Worm (Caenorhabditis elegans) whole organism, L4 larva: ENCODE results near the gene ndub-11.

Experiments used
- F44E2.7 ChIP-seq: fragments of 200-800 bp; sonication (Bioruptor generic); IDR thresholded peaks from 2 replicates; pipeline ENCODE4 v2.1.2; 2022; ENCODE audit warnings: missing genetic modification characterization, missing compliant biosample characterization
- R02D3.7 ChIP-seq: fragments of 150-350 bp; sonication (generic microtip); optimal IDR thresholded peaks from 3 replicates; lab custom pipeline; 2014; ENCODE audit warnings: missing biosample characterization, missing genetic modification characterization
- Y48G9A.11 ChIP-seq: fragments of 200-800 bp; sonication (Bioruptor generic); IDR thresholded peaks from 2 replicates; pipeline ENCODE4 v1.3.6; 2022; ENCODE audit warnings: missing genetic modification reagents, missing genetic modification characterization, missing compliant biosample characterization
- Y5F2A.4 ChIP-seq: fragments of 200-800 bp; sonication (Bioruptor generic); optimal IDR thresholded peaks from 2 replicates; lab custom pipeline; 2018; ENCODE audit warnings: mild to moderate bottlenecking, missing genetic modification characterization, missing compliant biosample characterization
- Y75B8A.6 ChIP-seq: fragments of 200-800 bp; sonication (Bioruptor generic); IDR thresholded peaks from 2 replicates; pipeline ENCODE4 v1.3.6; 2022; ENCODE audit warnings: missing genetic modification reagents, missing genetic modification characterization, missing compliant biosample characterization
- ZK337.2 ChIP-seq: fragments of 200-800 bp; sonication (Bioruptor generic); IDR thresholded peaks from 2 replicates; pipeline ENCODE4 v1.3.6; 2022; ENCODE audit warnings: missing genetic modification reagents, missing genetic modification characterization, missing compliant biosample characterization
- ama-1 ChIP-seq: fragments of 150-350 bp; optimal IDR thresholded peaks from 2 replicates; lab custom pipeline; 2014; ENCODE audit warnings: inconsistent platforms, mixed read lengths
- arid-1 ChIP-seq: fragments of 200-800 bp; sonication (Bioruptor generic); conservative IDR thresholded peaks from 2 replicates; pipeline ENCODE4 v1.3.6; 2022; ENCODE audit warnings: missing genetic modification reagents, missing genetic modification characterization, missing compliant biosample characterization
- ceh-20 ChIP-seq: fragments of 200-800 bp; sonication (Bioruptor generic); IDR thresholded peaks from 2 replicates; pipeline ENCODE4 v1.3.6; 2022; ENCODE audit warnings: missing genetic modification reagents, missing genetic modification characterization, missing compliant biosample characterization
- ceh-44 ChIP-seq: fragments of 200-800 bp; sonication (Bioruptor generic); IDR thresholded peaks from 2 replicates; pipeline ENCODE4 v1.3.6; 2022; ENCODE audit warnings: missing genetic modification reagents, missing genetic modification characterization, missing compliant biosample characterization
- cey-2 ChIP-seq: sonication (generic microtip); optimal IDR thresholded peaks from 3 replicates; lab custom pipeline; 2017; ENCODE audit warnings: missing genetic modification characterization, mild to moderate bottlenecking, missing compliant biosample characterization, antibody characterized with exemption, borderline replicate concordance; ENCODE audit not compliant: insufficient read depth
- ctbp-1 ChIP-seq: fragments of 200-800 bp; sonication (Bioruptor generic); IDR thresholded peaks from 2 replicates; pipeline ENCODE4 v1.3.6; 2022; ENCODE audit warnings: missing genetic modification reagents, missing genetic modification characterization, missing compliant biosample characterization
- daf-8 ChIP-seq: fragments of 200-800 bp; sonication (Bioruptor generic); IDR thresholded peaks from 2 replicates; pipeline ENCODE4 v1.3.6; 2022; ENCODE audit warnings: missing genetic modification characterization, missing compliant biosample characterization
- dmd-8 ChIP-seq: fragments of 200-800 bp; sonication (Bioruptor generic); IDR thresholded peaks from 2 replicates; pipeline ENCODE4 v1.3.6; 2022; ENCODE audit warnings: missing genetic modification characterization, missing compliant biosample characterization
- dmd-9 ChIP-seq: fragments of 200-800 bp; sonication (Bioruptor generic); IDR thresholded peaks from 2 replicates; pipeline ENCODE4 v1.3.6; 2022; ENCODE audit warnings: missing genetic modification reagents, missing genetic modification characterization, missing compliant biosample characterization
- egl-27 ChIP-seq: sonication (generic microtip); optimal IDR thresholded peaks from 3 replicates; lab custom pipeline; 2017; ENCODE audit warnings: missing biosample characterization, missing genetic modification reagents, missing genetic modification characterization
- gei-8 ChIP-seq: fragments of 200-800 bp; sonication (Bioruptor generic); optimal IDR thresholded peaks from 2 replicates; lab custom pipeline; 2018; ENCODE audit warnings: mild to moderate bottlenecking, missing genetic modification characterization, missing compliant biosample characterization
- hmg-1.1 ChIP-seq: fragments of 200-800 bp; sonication (Bioruptor generic); IDR thresholded peaks from 2 replicates; pipeline ENCODE4 v1.3.6; 2022; ENCODE audit warnings: missing genetic modification reagents, missing genetic modification characterization, missing compliant biosample characterization
- jun-1 ChIP-seq: fragments of 150-350 bp; optimal IDR thresholded peaks from 2 replicates; lab custom pipeline; 2014; ENCODE audit warnings: missing biosample characterization, missing genetic modification reagents, missing genetic modification characterization
- lim-7 ChIP-seq: fragments of 200-800 bp; sonication (Bioruptor generic); IDR thresholded peaks from 2 replicates; pipeline ENCODE4 v1.3.6; 2022; ENCODE audit warnings: missing genetic modification characterization, missing compliant biosample characterization
- lin-29 ChIP-seq: fragments of 200-800 bp; sonication (Bioruptor generic); IDR thresholded peaks from 2 replicates; pipeline ENCODE4 v1.3.6; 2022; ENCODE audit warnings: missing genetic modification reagents, missing genetic modification characterization, missing compliant biosample characterization
- lin-38 ChIP-seq: fragments of 200-800 bp; sonication (Bioruptor generic); IDR thresholded peaks from 2 replicates; pipeline ENCODE4 v1.3.6; 2022; ENCODE audit warnings: missing genetic modification reagents, missing genetic modification characterization, missing compliant biosample characterization
- lir-3 ChIP-seq: sonication (generic microtip); optimal IDR thresholded peaks from 2 replicates; lab custom pipeline; 2016; ENCODE audit warnings: mild to moderate bottlenecking, missing genetic modification characterization, missing compliant biosample characterization
- mdl-1 ChIP-seq, 2 experiments: fragments of 150-350 bp in 1 of 2; sonication (generic microtip) in 1 of 2; optimal IDR thresholded peaks; 2 replicates each; lab custom pipeline; 2014 to 2017; ENCODE audit warnings: missing biosample characterization in 2 of 2, missing genetic modification characterization in 2 of 2
- mes-2 ChIP-seq: sonication (generic microtip); optimal IDR thresholded peaks from 2 replicates; lab custom pipeline; 2016; ENCODE audit warnings: missing genotype, mild to moderate bottlenecking, missing genetic modification characterization, missing compliant biosample characterization; ENCODE audit not compliant: poor library complexity, severe bottlenecking
- mxl-3 ChIP-seq: fragments of 200-800 bp; sonication (Bioruptor generic); optimal IDR thresholded peaks from 2 replicates; lab custom pipeline; 2018; ENCODE audit warnings: mild to moderate bottlenecking, missing genetic modification characterization, missing compliant biosample characterization
- nhr-10 ChIP-seq: fragments of 150-350 bp; optimal IDR thresholded peaks from 2 replicates; lab custom pipeline; 2014; ENCODE audit warnings: missing biosample characterization, missing genetic modification characterization
- nhr-102 ChIP-seq: sonication (generic microtip); optimal IDR thresholded peaks from 2 replicates; lab custom pipeline; 2016; ENCODE audit warnings: mild to moderate bottlenecking, missing genetic modification characterization, moderate library complexity, missing compliant biosample characterization
- nhr-11 ChIP-seq: fragments of 150-350 bp; optimal IDR thresholded peaks from 2 replicates; lab custom pipeline; 2014; ENCODE audit warnings: missing biosample characterization, missing genetic modification characterization
- nhr-237 ChIP-seq: sonication (generic microtip); optimal IDR thresholded peaks from 2 replicates; lab custom pipeline; 2017; ENCODE audit warnings: missing biosample characterization, missing genetic modification characterization
- nhr-25 ChIP-seq: sonication (generic microtip); optimal IDR thresholded peaks from 2 replicates; lab custom pipeline; 2017; ENCODE audit warnings: missing genetic modification characterization, mild to moderate bottlenecking, missing compliant biosample characterization, antibody characterized with exemption, moderate library complexity, borderline replicate concordance; ENCODE audit not compliant: insufficient read depth
- nhr-28 ChIP-seq: fragments of 150-350 bp; optimal IDR thresholded peaks from 2 replicates; lab custom pipeline; 2014; ENCODE audit warnings: missing biosample characterization, missing genetic modification characterization
- nhr-6 ChIP-seq: fragments of 150-350 bp; optimal IDR thresholded peaks from 2 replicates; lab custom pipeline; 2014; ENCODE audit warnings: missing biosample characterization, missing genetic modification characterization
- pha-4 ChIP-seq, 2 experiments: fragments of 150-350 bp in 1 of 2; fragments of 200-800 bp in 1 of 2; sonication (Bioruptor generic) in 1 of 2; IDR thresholded peaks in 1 of 2; optimal IDR thresholded peaks in 1 of 2; 2 replicates each; pipeline versions ENCODE4 v1.3.6 to Lab custom; 2014 to 2022; ENCODE audit warnings: missing genetic modification characterization in 2 of 2, missing genetic modification reagents in 2 of 2, missing biosample characterization in 1 of 2, missing compliant biosample characterization in 1 of 2
- php-3 ChIP-seq: fragments of 200-800 bp; sonication (Bioruptor generic); IDR thresholded peaks from 2 replicates; pipeline ENCODE4 v1.3.6; 2022; ENCODE audit warnings: missing genetic modification reagents, missing genetic modification characterization, missing compliant biosample characterization
- pqm-1 ChIP-seq: sonication (generic microtip); optimal IDR thresholded peaks from 2 replicates; lab custom pipeline; 2017; ENCODE audit warnings: missing biosample characterization, missing genetic modification characterization
- rbr-2 ChIP-seq: sonication (generic microtip); optimal IDR thresholded peaks from 2 replicates; lab custom pipeline; 2016; ENCODE audit warnings: missing genotype, missing genetic modification characterization, missing compliant biosample characterization
- sdz-12 ChIP-seq: fragments of 200-800 bp; sonication (Bioruptor generic); optimal IDR thresholded peaks from 2 replicates; lab custom pipeline; 2018; ENCODE audit warnings: mild to moderate bottlenecking, missing genetic modification characterization, missing compliant biosample characterization
- set-16 ChIP-seq: fragments of 200-800 bp; sonication (Bioruptor generic); IDR thresholded peaks from 2 replicates; pipeline ENCODE4 v1.3.6; 2022; ENCODE audit warnings: missing genetic modification reagents, missing genetic modification characterization, missing compliant biosample characterization
- tag-97 ChIP-seq: fragments of 200-800 bp; sonication (Bioruptor generic); IDR thresholded peaks from 2 replicates; pipeline ENCODE4 v1.3.6; 2022; ENCODE audit warnings: missing genetic modification characterization, missing compliant biosample characterization
- tra-1 ChIP-seq: fragments of 200-800 bp; sonication (Bioruptor generic); IDR thresholded peaks from 2 replicates; pipeline ENCODE4 v1.3.6; 2022; ENCODE audit warnings: missing genetic modification reagents, missing genetic modification characterization, missing compliant biosample characterization
- unc-130 ChIP-seq: sonication (generic microtip); optimal IDR thresholded peaks from 2 replicates; lab custom pipeline; 2016; ENCODE audit warnings: missing genetic modification reagents, missing genetic modification characterization, missing compliant biosample characterization
- unc-62 ChIP-seq, 3 experiments: fragments of 150-350 bp in 1 of 3; sonication (generic microtip); optimal IDR thresholded peaks in 2 of 3; peaks in 1 of 3; 1 replicate in 1 of 3; 2 replicates in 2 of 3; lab custom pipeline; 2014 to 2017; ENCODE audit warnings: missing biosample characterization in 3 of 3, missing genetic modification characterization in 3 of 3, missing genetic modification reagents in 3 of 3, missing genotype in 1 of 3
- vab-7 ChIP-seq: fragments of 200-800 bp; sonication (Bioruptor generic); IDR thresholded peaks from 2 replicates; pipeline ENCODE4 v1.3.6; 2022; ENCODE audit warnings: missing genetic modification reagents, missing genetic modification characterization, missing compliant biosample characterization
- zag-1 ChIP-seq: fragments of 150-350 bp; optimal IDR thresholded peaks from 2 replicates; lab custom pipeline; 2014; ENCODE audit warnings: missing biosample characterization, missing genetic modification characterization
- zfp-3 ChIP-seq: fragments of 200-800 bp; sonication (Bioruptor generic); conservative IDR thresholded peaks from 2 replicates; pipeline ENCODE4 v1.3.6; 2022; ENCODE audit warnings: missing genetic modification reagents, missing genetic modification characterization, missing compliant biosample characterization
- zip-2 ChIP-seq: fragments of 150-350 bp; optimal IDR thresholded peaks from 2 replicates; lab custom pipeline; 2014; ENCODE audit warnings: missing biosample characterization, missing genetic modification characterization
- ztf-11 ChIP-seq: fragments of 150-350 bp; optimal IDR thresholded peaks from 2 replicates; lab custom pipeline; 2014; ENCODE audit warnings: missing biosample characterization, missing genetic modification characterization

The ndub-11 gene

DNA sequence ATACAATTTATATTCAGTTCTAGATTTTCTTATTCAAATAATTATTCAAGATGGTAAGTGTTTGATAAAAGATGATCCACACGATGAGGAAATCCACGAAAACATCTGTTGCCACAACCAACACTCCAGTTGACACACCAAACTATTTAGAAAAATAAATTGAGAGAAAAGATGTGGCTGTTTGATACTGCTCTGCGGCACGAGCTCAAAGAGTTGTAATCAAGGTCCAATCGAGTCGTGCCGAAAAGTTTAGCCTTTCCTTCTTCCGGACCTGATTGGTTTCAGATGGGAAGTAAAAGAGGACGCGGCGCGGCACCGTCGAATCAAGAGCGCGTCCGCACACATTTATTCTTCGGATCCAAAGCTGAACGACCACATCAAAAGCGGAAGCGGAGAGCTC, 6.5 kb upstream of the ndub-11 start:
- TF ChIP-seq dmd-9 (GFP tag; lab: Robert Waterston, UW) (no peak), nhr-10 (no peak), ztf-11 (tag; lab: Kevin White, UChicago) (no peak), lim-7 (GFP tag; lab: Robert Waterston, UW) (no peak)

DNA sequence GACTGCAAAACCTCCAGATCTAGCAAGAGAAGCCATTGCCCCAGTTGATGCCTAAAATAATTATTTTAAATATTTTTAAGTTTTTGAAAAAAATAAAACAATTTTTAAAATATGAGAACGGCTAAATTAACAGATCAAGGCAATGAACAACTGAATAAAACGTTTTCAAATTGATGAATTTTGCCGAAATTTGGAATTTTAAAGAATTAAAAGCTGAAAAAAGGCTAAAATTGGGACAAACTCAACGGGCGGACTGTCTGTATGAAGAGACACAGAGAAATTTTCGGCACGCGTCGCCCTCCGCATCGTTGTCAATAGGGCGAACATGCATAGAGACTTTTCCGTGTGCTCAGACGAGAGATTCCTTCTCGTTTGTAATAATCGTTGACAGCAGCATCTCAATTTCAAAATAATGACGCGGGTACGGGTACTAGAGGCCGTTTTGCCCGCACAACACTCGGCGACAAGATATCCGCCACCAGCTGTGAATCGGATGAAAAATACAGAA, 6.0 kb upstream of the ndub-11 start, which contains the start of the genes isp-1 and islo-1:
Gene isp-1, minus strand, starts transcription at position 51 of the 508 bp plus-strand sequence.
Gene islo-1, plus strand, starts transcription at position 385 of the 508 bp plus-strand sequence.
- TF ChIP-seq zag-1 (tag; lab: Kevin White, UChicago) (no peak), ceh-20 (GFP tag; lab: Robert Waterston, UW) (no peak), egl-27 (tag; lab: Kevin White, UChicago) (no peak), tra-1 (no peak), set-16 (no peak), lir-3 (tag; lab: Kevin White, UChicago) (no peak), nhr-25 (tag; lab: Kevin White, UChicago) (peak; percentile 33), mxl-3 (GFP tag; lab: Kevin White, UChicago) (peak; percentile 11), unc-130 (GFP tag; lab: Kevin White, UChicago) (peak; percentile 35), dmd-8 (no peak), ZK337.2 (GFP tag; lab: Robert Waterston, UW) (no peak), pqm-1 (tag; lab: Kevin White, UChicago) (no peak), nhr-6 (tag; lab: Kevin White, UChicago) (peak; percentile 63), gei-8 (GFP tag; lab: Kevin White, UChicago) (no peak), ctbp-1 (GFP tag; lab: Robert Waterston, UW) (no peak), lim-7 (GFP tag; lab: Robert Waterston, UW) (no peak), unc-62 (GFP tag; optimal IDR thresholded peaks at IDR 0.05 in 1 of 2; lab: Kevin White, UChicago) (no peak), unc-62 (tag; optimal IDR thresholded peaks at IDR 0.05; lab: Kevin White, UChicago) (no peak), Y5F2A.4 (GFP tag; lab: Kevin White, UChicago) (no peak), ceh-44 (GFP tag; lab: Robert Waterston, UW) (no peak), tag-97 (GFP tag; lab: Robert Waterston, UW) (no peak), vab-7 (no peak), Y75B8A.6 (GFP tag; lab: Robert Waterston, UW) (no peak), daf-8 (GFP tag; lab: Robert Waterston, UW) (no peak), php-3 (no peak), nhr-11 (peak; percentile 19), lin-29 (no peak), ama-1 (lab: Kevin White, UChicago) (peak; percentile 75), rbr-2 (tag; lab: Kevin White, UChicago) (peak; percentile 29), mes-2 (tag; lab: Kevin White, UChicago) (peak; percentile 82), F44E2.7 (GFP tag; lab: Robert Waterston, UW) (no peak), sdz-12 (GFP tag; lab: Kevin White, UChicago) (no peak), mdl-1 (tag; optimal IDR thresholded peaks at IDR 0.05; lab: Kevin White, UChicago) (peak in 1 of 2 experiments; percentile 77), Y48G9A.11 (GFP tag; lab: Robert Waterston, UW) (no peak), arid-1 (GFP tag; lab: Robert Waterston, UW) (no peak), nhr-28 (tag; lab: Kevin White, UChicago) (peak; percentile 32), jun-1 (tag; lab: Kevin White, UChicago) (no peak), nhr-10 (no peak), cey-2 (tag; lab: Kevin White, UChicago) (no peak), zfp-3 (GFP tag; lab: Robert Waterston, UW) (no peak), pha-4 (GFP tag; IDR thresholded peaks at IDR 0.05; lab: Robert Waterston, UW) (no peak), pha-4 (tag; optimal IDR thresholded peaks at IDR 0.05; lab: Kevin White, UChicago) (peak; percentile 35), nhr-237 (tag; lab: Kevin White, UChicago) (no peak), R02D3.7 (tag; lab: Kevin White, UChicago) (no peak), zip-2 (tag; lab: Kevin White, UChicago) (no peak), lin-38 (peak; percentile 91), nhr-102 (tag; lab: Kevin White, UChicago) (no peak), hmg-1.1 (GFP tag; lab: Robert Waterston, UW) (no peak)
